Fruit fly (Drosophila melanogaster): ENCODE data around the gene TfIIA-L.

The TfIIA-L gene

dm6 chr3R:27281022-27281810 is 30.3 kb downstream of the TfIIA-L start (continued):
- no peak for TF ChIP-seq mld (GFP tag; IDR thresholded peaks at IDR 0.05; ENCODE audit: partially characterized antibody)
- peak; percentile 96 for TF ChIP-seq E2f1 (GFP tag; IDR thresholded peaks at IDR 0.05)
- TF ChIP-seq CG5180 (GFP tag; optimal IDR thresholded peaks at IDR 0.05): peak; percentile 71
- peak; percentile 59 for TF ChIP-seq CG10565 (GFP tag; optimal IDR thresholded peaks at IDR 0.05)
- TF ChIP-seq cad (GFP tag; optimal IDR thresholded peaks at IDR 0.05): no peak
- TF ChIP-seq Dp (GFP tag; optimal IDR thresholded peaks at IDR 0.05): peak; percentile 22
- TF ChIP-seq CG13296 (GFP tag; optimal IDR thresholded peaks at IDR 0.05): peak; percentile 90
- TF ChIP-seq CG11560 (tag; IDR thresholded peaks at IDR 0.05): peak; percentile 85
- TF ChIP-seq CG32767 (GFP tag; IDR thresholded peaks at IDR 0.05): peak; percentile 97
- TF ChIP-seq Ptx1 (GFP tag; IDR thresholded peaks at IDR 0.05): peak; percentile 97
- peak; percentile 89 for TF ChIP-seq YL-1 (GFP tag; optimal IDR thresholded peaks at IDR 0.05)
- TF ChIP-seq pum (GFP tag; optimal IDR thresholded peaks at IDR 0.05): peak; percentile 94
- TF ChIP-seq ham (GFP tag; IDR thresholded peaks at IDR 0.05): peak; percentile 91; the same call in 1 of the 2 replicates
- peak; percentile 92 for TF ChIP-seq CG4617 (GFP tag; optimal IDR thresholded peaks at IDR 0.05; ENCODE audit: borderline replicate concordance)
- TF ChIP-seq dm (GFP tag; optimal IDR thresholded peaks at IDR 0.05): peak; percentile 88
- peak; percentile 88 for TF ChIP-seq nom (GFP tag; optimal IDR thresholded peaks at IDR 0.05)
- TF ChIP-seq CG33557 (GFP tag; optimal IDR thresholded peaks at IDR 0.05): peak; percentile 15
- peak; percentile 95 for TF ChIP-seq BtbVII (GFP tag; optimal IDR thresholded peaks at IDR 0.05)
- TF ChIP-seq ems (GFP tag; optimal IDR thresholded peaks at IDR 0.05): peak; percentile 92
- peak; percentile 97 for TF ChIP-seq Dbx (GFP tag; IDR thresholded peaks at IDR 0.05)
- TF ChIP-seq CG9437 (GFP tag; optimal IDR thresholded peaks at IDR 0.05): peak; percentile 88
- peak; percentile 98 for TF ChIP-seq ci (GFP tag; IDR thresholded peaks at IDR 0.05)
- peak; percentile 98 for TF ChIP-seq Gug (GFP tag; IDR thresholded peaks at IDR 0.05)
- TF ChIP-seq CG8388 (GFP tag; optimal IDR thresholded peaks at IDR 0.05): peak; percentile 90
- peak; percentile 98 for TF ChIP-seq CG34422 (GFP tag; IDR thresholded peaks at IDR 0.05)
- peak; percentile 62; the same call in 2 of the 3 replicates for TF ChIP-seq HLH4C (GFP tag; IDR thresholded peaks at IDR 0.05; ENCODE audit: partially characterized antibody)
- peak; percentile 97 for TF ChIP-seq tgo (GFP tag; IDR thresholded peaks at IDR 0.05)
- peak; percentile 96 for TF ChIP-seq CG3847 (GFP tag; IDR thresholded peaks at IDR 0.05)
- TF ChIP-seq CG16779 (GFP tag; IDR thresholded peaks at IDR 0.05): peak; percentile 97
- peak; percentile 97 for TF ChIP-seq Fer1 (GFP tag; optimal IDR thresholded peaks at IDR 0.05)
- peak; percentile 92 for TF ChIP-seq Ravus (GFP tag; IDR thresholded peaks at IDR 0.05)
- no peak for TF ChIP-seq Elba2 (GFP tag; optimal IDR thresholded peaks at IDR 0.05)
- peak; percentile 92 for TF ChIP-seq MTF-1 (GFP tag; optimal IDR thresholded peaks at IDR 0.05; ENCODE audit: borderline replicate concordance)
- TF ChIP-seq CG4360 (GFP tag; IDR thresholded peaks at IDR 0.05): peak; percentile 78
- TF ChIP-seq chinmo (GFP tag; IDR thresholded peaks at IDR 0.05; ENCODE audit: partially characterized antibody): peak; percentile 88; the same call in 3 of the 4 replicates
- peak; percentile 98 for TF ChIP-seq CG32532 (GFP tag; IDR thresholded peaks at IDR 0.05)
- peak; percentile 96 for TF ChIP-seq esg (GFP tag; conservative IDR thresholded peaks at IDR 0.05)
- peak; percentile 95 for TF ChIP-seq Xbp1 (GFP tag; optimal IDR thresholded peaks at IDR 0.05)
- peak; percentile 90 for TF ChIP-seq CG12744 (GFP tag; optimal IDR thresholded peaks at IDR 0.05)
- TF ChIP-seq ftz-f1 (GFP tag; optimal IDR thresholded peaks at IDR 0.05): peak; percentile 43
- TF ChIP-seq Awh (GFP tag; IDR thresholded peaks at IDR 0.05): peak; percentile 96
- peak; percentile 96 for TF ChIP-seq ara (GFP tag; IDR thresholded peaks at IDR 0.05)
- TF ChIP-seq lola (GFP tag; optimal IDR thresholded peaks at IDR 0.05): peak in 1 of 3 experiments; percentile 78
- TF ChIP-seq Deaf1 (tag; optimal IDR thresholded peaks at IDR 0.05): peak; percentile 89
- TF ChIP-seq Atf-2 (GFP tag; optimal IDR thresholded peaks at IDR 0.05): peak; percentile 94
- peak; percentile 92 for TF ChIP-seq CG1792 (GFP tag; optimal IDR thresholded peaks at IDR 0.05)
- peak; percentile 97 for TF ChIP-seq stc (GFP tag; IDR thresholded peaks at IDR 0.05)
- TF ChIP-seq CG11695 (GFP tag; IDR thresholded peaks at IDR 0.05): peak; percentile 97
- TF ChIP-seq Bdp1 (GFP tag; optimal IDR thresholded peaks at IDR 0.05): peak; percentile 89

Measured in whole organism, embryonic.